Worm (Caenorhabditis elegans): ENCODE results near the gene C08E8.9.
"Not testable (repeated sequence)": the region's sequence is repeated elsewhere in the genome, so short reads cannot be mapped to it uniquely, and the experiment has no call there.

- TF ChIP-seq nhr-28, ztf-11 (tag; optimal IDR thresholded peaks at IDR 0.05): not testable (repeated sequence)
These were observed 40.1 kb downstream of the C08E8.9 start, which contains the start of gene srh-209 for ce11 chrV:18404767-18405166.
